Worm (Caenorhabditis elegans) whole organism, L2 larva: ENCODE measurements around the gene ugt-16.

ENCODE experiments used
- R02D3.7 ChIP-seq: fragments of 150-350 bp; optimal IDR thresholded peaks from 2 replicates; lab custom pipeline; 2014; ENCODE audit warnings: missing biosample characterization, missing genetic modification characterization
- ZK546.5 ChIP-seq: sonication (generic microtip); optimal IDR thresholded peaks from 2 replicates; lab custom pipeline; 2017; ENCODE audit warnings: missing biosample characterization, missing genetic modification characterization
- alr-1 ChIP-seq: fragments of 150-350 bp; optimal IDR thresholded peaks from 2 replicates; lab custom pipeline; 2014; ENCODE audit warnings: missing biosample characterization, missing genetic modification characterization
- aly-2 ChIP-seq: fragments of 150-350 bp; optimal IDR thresholded peaks from 2 replicates; lab custom pipeline; 2014; ENCODE audit warnings: missing biosample characterization, missing genetic modification characterization
- ama-1 ChIP-seq: fragments of 150-350 bp; optimal IDR thresholded peaks from 2 replicates; lab custom pipeline; 2018; ENCODE audit warnings: inconsistent platforms
- blmp-1 ChIP-seq: sonication (generic microtip); optimal IDR thresholded peaks from 2 replicates; lab custom pipeline; 2017; ENCODE audit warnings: missing genetic modification characterization, mild to moderate bottlenecking, missing compliant biosample characterization, antibody characterized with exemption, moderate library complexity; ENCODE audit not compliant: insufficient read depth
- ceh-16 ChIP-seq: fragments of 150-350 bp; optimal IDR thresholded peaks from 2 replicates; lab custom pipeline; 2014; ENCODE audit warnings: missing biosample characterization, missing genetic modification characterization
- ceh-82 ChIP-seq: fragments of 150-350 bp; optimal IDR thresholded peaks from 2 replicates; lab custom pipeline; 2014; ENCODE audit warnings: missing biosample characterization, missing genetic modification characterization
- crh-2 ChIP-seq: sonication (generic microtip); optimal IDR thresholded peaks from 2 replicates; lab custom pipeline; 2017; ENCODE audit warnings: missing biosample characterization, missing genetic modification characterization
- dmd-4 ChIP-seq: sonication (generic microtip); optimal IDR thresholded peaks from 2 replicates; lab custom pipeline; 2017; ENCODE audit warnings: missing biosample characterization, missing genetic modification characterization
- egl-27 ChIP-seq: sonication (generic microtip); optimal IDR thresholded peaks from 3 replicates; lab custom pipeline; 2017; ENCODE audit warnings: missing biosample characterization, missing genetic modification reagents, missing genetic modification characterization
- elt-3 ChIP-seq: sonication (generic microtip); optimal IDR thresholded peaks from 2 replicates; lab custom pipeline; 2017; ENCODE audit warnings: missing biosample characterization, missing genetic modification characterization
- fos-1 ChIP-seq: fragments of 150-350 bp; optimal IDR thresholded peaks from 2 replicates; lab custom pipeline; 2014; ENCODE audit warnings: missing biosample characterization, missing genetic modification characterization
- gmeb-1 ChIP-seq: fragments of 150-350 bp; optimal IDR thresholded peaks from 2 replicates; lab custom pipeline; 2014; ENCODE audit warnings: missing biosample characterization, missing genetic modification characterization
- lin-11 ChIP-seq: fragments of 150-350 bp; sonication (generic microtip); optimal IDR thresholded peaks from 2 replicates; lab custom pipeline; 2014; ENCODE audit warnings: missing biosample characterization, missing genetic modification characterization, inconsistent platforms, mixed read lengths
- lin-13 ChIP-seq: fragments of 150-350 bp; optimal IDR thresholded peaks from 2 replicates; lab custom pipeline; 2014; ENCODE audit warnings: missing biosample characterization, missing genetic modification reagents, missing genetic modification characterization
- lin-39 ChIP-seq: fragments of 150-350 bp; optimal IDR thresholded peaks from 2 replicates; lab custom pipeline; 2014; ENCODE audit warnings: missing biosample characterization, missing genetic modification reagents, missing genetic modification characterization
- lsy-2 ChIP-seq, 2 experiments: fragments of 150-350 bp in 1 of 2; sonication (generic microtip) in 1 of 2; optimal IDR thresholded peaks; 2 replicates each; lab custom pipeline; 2014 to 2017; ENCODE audit warnings: missing biosample characterization in 2 of 2, missing genetic modification characterization in 2 of 2
- mbf-1 ChIP-seq: sonication (generic microtip); optimal IDR thresholded peaks from 2 replicates; lab custom pipeline; 2017; ENCODE audit warnings: missing biosample characterization, missing genetic modification characterization
- mdl-1 ChIP-seq, 2 experiments: fragments of 150-350 bp in 1 of 2; sonication (generic microtip) in 1 of 2; optimal IDR thresholded peaks; 2 replicates each; lab custom pipeline; 2017; ENCODE audit warnings: missing biosample characterization in 2 of 2, missing genetic modification characterization in 2 of 2
- nhr-10 ChIP-seq: sonication (generic microtip); optimal IDR thresholded peaks from 2 replicates; lab custom pipeline; 2017; ENCODE audit warnings: missing biosample characterization, missing genetic modification characterization
- nhr-11 ChIP-seq: fragments of 150-350 bp; optimal IDR thresholded peaks from 2 replicates; lab custom pipeline; 2014; ENCODE audit warnings: missing biosample characterization, missing genetic modification characterization
- nhr-12 ChIP-seq: fragments of 150-350 bp; optimal IDR thresholded peaks from 2 replicates; lab custom pipeline; 2014; ENCODE audit warnings: missing biosample characterization, missing genetic modification characterization
- nhr-129 ChIP-seq: fragments of 150-350 bp; optimal IDR thresholded peaks from 2 replicates; lab custom pipeline; 2014; ENCODE audit warnings: missing biosample characterization, missing genetic modification characterization
- nhr-21 ChIP-seq: fragments of 150-350 bp; optimal IDR thresholded peaks from 2 replicates; lab custom pipeline; 2014; ENCODE audit warnings: missing biosample characterization, missing genetic modification characterization
- nhr-23 ChIP-seq: fragments of 150-350 bp; optimal IDR thresholded peaks from 2 replicates; lab custom pipeline; 2014; ENCODE audit warnings: missing biosample characterization, missing genetic modification reagents, missing genetic modification characterization
- nhr-237 ChIP-seq: fragments of 150-350 bp; optimal IDR thresholded peaks from 2 replicates; lab custom pipeline; 2014; ENCODE audit warnings: missing biosample characterization, missing genetic modification characterization
- nhr-25 ChIP-seq: fragments of 150-350 bp; sonication (generic microtip); optimal IDR thresholded peaks from 3 replicates; lab custom pipeline; 2014; ENCODE audit warnings: missing biosample characterization, missing genetic modification characterization
- nhr-6 ChIP-seq: fragments of 150-350 bp; optimal IDR thresholded peaks from 2 replicates; lab custom pipeline; 2014; ENCODE audit warnings: missing biosample characterization, missing genetic modification characterization
- peb-1 ChIP-seq: fragments of 150-350 bp; optimal IDR thresholded peaks from 2 replicates; lab custom pipeline; 2014; ENCODE audit warnings: missing biosample characterization, missing genetic modification characterization
- sem-4 ChIP-seq: fragments of 150-350 bp; optimal IDR thresholded peaks from 2 replicates; lab custom pipeline; 2014; ENCODE audit warnings: missing biosample characterization, missing genetic modification reagents, missing genetic modification characterization
- skn-1 ChIP-seq: sonication (generic microtip); optimal IDR thresholded peaks from 2 replicates; lab custom pipeline; 2017; ENCODE audit warnings: missing biosample characterization, missing genetic modification characterization
- sma-3 ChIP-seq: sonication (generic microtip); optimal IDR thresholded peaks from 2 replicates; lab custom pipeline; 2016; ENCODE audit warnings: missing genetic modification reagents, missing genetic modification characterization, missing compliant biosample characterization
- snpc-4 ChIP-seq: fragments of 150-350 bp; optimal IDR thresholded peaks from 2 replicates; lab custom pipeline; 2014; ENCODE audit warnings: missing biosample characterization, missing genetic modification characterization
- unc-39 ChIP-seq: fragments of 150-350 bp; optimal IDR thresholded peaks from 2 replicates; lab custom pipeline; 2014; ENCODE audit warnings: missing biosample characterization, missing genetic modification characterization
- unc-55 ChIP-seq: fragments of 150-350 bp; sonication (generic microtip); optimal IDR thresholded peaks from 3 replicates; lab custom pipeline; 2014; ENCODE audit warnings: missing biosample characterization, missing genetic modification reagents, missing genetic modification characterization
- zag-1 ChIP-seq: fragments of 150-350 bp; optimal IDR thresholded peaks from 2 replicates; lab custom pipeline; 2014; ENCODE audit warnings: missing biosample characterization, missing genetic modification characterization
- ztf-1 ChIP-seq: fragments of 200-800 bp; sonication (Bioruptor generic); conservative IDR thresholded peaks from 2 replicates; pipeline ENCODE4 v1.3.6; 2022; ENCODE audit warnings: missing genetic modification characterization, missing compliant biosample characterization
- ztf-11 ChIP-seq: sonication (generic microtip); optimal IDR thresholded peaks from 2 replicates; lab custom pipeline; 2017; ENCODE audit warnings: missing biosample characterization, missing genetic modification characterization
- ztf-4 ChIP-seq: fragments of 150-350 bp; optimal IDR thresholded peaks from 2 replicates; lab custom pipeline; 2014; ENCODE audit warnings: missing biosample characterization, missing genetic modification characterization

Gene ugt-16

DNA sequence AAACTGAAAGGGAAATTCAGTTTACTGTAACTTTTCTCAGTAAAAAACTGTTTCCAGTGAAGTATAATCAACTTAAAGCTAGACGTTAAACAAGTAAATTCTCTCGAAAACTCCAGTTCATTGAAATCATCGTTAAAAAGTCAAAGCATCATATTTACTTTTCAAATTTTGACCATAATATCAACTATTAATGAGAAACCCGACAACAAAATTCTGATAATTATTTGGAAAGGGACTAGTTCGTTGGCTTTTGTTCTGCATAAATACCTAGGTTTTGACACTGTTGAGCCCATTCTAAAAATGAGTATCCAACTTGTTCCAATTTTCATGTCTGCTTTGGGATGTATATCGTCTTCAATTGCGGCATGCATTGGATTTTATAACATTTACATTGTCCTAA lies 18.6 kb upstream of the ugt-16 start, which contains the start of gene ZC443.7:
Gene ZC443.7, plus strand, starts transcription at position 301 of the 400 bp plus-strand sequence.
- TF ChIP-seq crh-2 (tag; lab: Kevin White, UChicago) (no peak), ztf-1 (no peak), nhr-25 (tag; lab: Kevin White, UChicago) (no peak), lin-11 (tag; lab: Kevin White, UChicago) (no peak), sem-4 (tag; lab: Kevin White, UChicago) (no peak), R02D3.7 (tag; lab: Kevin White, UChicago) (no peak), skn-1 (tag; lab: Kevin White, UChicago) (no peak), dmd-4 (tag; lab: Kevin White, UChicago) (no peak), ceh-82 (no peak), lin-13 (GFP tag; lab: Kevin White, UChicago) (no peak), blmp-1 (no peak), aly-2 (tag; lab: Kevin White, UChicago) (no peak)

DNA sequence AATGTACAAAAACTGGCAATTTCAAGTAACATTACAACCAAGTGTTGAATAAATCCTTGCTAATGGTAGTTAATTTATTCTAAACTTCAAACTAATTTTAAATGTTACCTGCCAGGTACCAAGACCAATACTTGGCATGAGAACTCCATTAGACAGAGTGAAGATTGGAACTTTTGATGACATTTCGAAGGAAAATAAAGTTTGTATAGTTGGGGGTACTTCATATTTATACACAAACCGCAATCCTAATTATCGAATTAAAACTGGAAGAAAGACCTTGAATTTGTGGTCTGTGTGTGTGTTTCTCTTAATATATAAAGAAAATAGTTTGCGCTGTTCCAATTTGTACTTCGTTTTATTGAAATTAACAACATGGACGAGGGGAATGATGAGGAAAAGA lies 14.9 kb upstream of the ugt-16 start, which contains the start of gene ZC443.1:
Gene ZC443.1, minus strand, starts transcription at position 205 of the 400 bp plus-strand sequence.
- TF ChIP-seq fos-1 (no peak), aly-2 (tag; lab: Kevin White, UChicago) (no peak), nhr-21 (no peak), lin-39 (tag; lab: Kevin White, UChicago) (no peak), sem-4 (tag; lab: Kevin White, UChicago) (no peak), nhr-12 (tag; lab: Kevin White, UChicago) (no peak), mdl-1 (tag; optimal IDR thresholded peaks at IDR 0.05; lab: Kevin White, UChicago) (no peak), ztf-1 (no peak), nhr-23 (tag; lab: Kevin White, UChicago) (no peak), ceh-82 (no peak), ztf-4 (tag; lab: Kevin White, UChicago) (no peak), unc-55 (GFP tag; lab: Kevin White, UChicago) (no peak), ztf-11 (tag; lab: Kevin White, UChicago) (no peak), ceh-16 (tag; lab: Kevin White, UChicago) (no peak), nhr-11 (tag; lab: Kevin White, UChicago) (no peak)

DNA sequence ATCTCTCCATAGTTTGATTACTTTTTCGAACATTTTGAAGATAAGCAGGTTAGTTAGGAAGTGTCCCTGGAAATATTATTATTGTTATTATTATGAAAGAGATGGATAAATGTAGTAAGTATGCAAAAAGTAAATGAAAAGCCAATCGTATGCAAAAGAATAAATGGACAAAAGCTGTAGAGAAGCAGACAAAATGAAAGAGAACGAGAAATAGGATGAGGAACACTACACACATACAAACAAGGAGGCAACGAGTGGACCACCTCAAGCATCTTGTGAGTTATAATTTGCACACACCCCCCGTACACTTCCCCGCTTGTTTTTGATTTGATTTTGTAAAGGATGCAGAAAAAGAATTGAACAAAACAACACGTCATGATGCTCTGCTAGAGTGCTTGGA lies 13.7 kb upstream of the ugt-16 start, which contains the start of gene ZC443.2:
Gene ZC443.2, minus strand, starts transcription at position 67 of the 400 bp plus-strand sequence.
- peak; percentile 64 for TF ChIP-seq unc-55 (GFP tag; lab: Kevin White, UChicago)
- no peak for TF ChIP-seq ama-1
- TF ChIP-seq, all 48 proteins: peak for 1

DNA sequence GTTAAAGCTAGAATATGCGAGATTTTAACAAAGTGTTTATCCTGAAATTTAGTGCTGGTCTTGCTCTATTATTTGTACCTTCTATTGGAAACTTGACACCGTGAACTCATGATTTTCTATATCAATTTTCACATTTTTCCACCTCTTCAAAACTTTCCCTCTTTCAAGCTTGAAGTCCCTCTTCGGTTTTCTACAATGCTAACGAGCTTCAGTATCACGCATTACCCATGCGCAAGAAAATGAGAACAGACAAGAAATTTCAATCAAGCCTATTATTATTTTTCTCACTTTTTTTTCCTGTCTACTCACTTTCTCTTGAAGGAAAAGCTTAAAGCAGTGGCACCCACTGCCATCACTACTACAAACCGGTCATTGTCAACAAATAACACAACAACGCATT lies 13.0 kb upstream of the ugt-16 start:
- TF ChIP-seq skn-1 (tag; lab: Kevin White, UChicago) (no peak), ama-1 (peak; percentile 15), lsy-2 (tag; optimal IDR thresholded peaks at IDR 0.05; lab: Kevin White, UChicago) (peak in 1 of 2 experiments; percentile 5), lin-13 (GFP tag; lab: Kevin White, UChicago) (no peak)

DNA sequence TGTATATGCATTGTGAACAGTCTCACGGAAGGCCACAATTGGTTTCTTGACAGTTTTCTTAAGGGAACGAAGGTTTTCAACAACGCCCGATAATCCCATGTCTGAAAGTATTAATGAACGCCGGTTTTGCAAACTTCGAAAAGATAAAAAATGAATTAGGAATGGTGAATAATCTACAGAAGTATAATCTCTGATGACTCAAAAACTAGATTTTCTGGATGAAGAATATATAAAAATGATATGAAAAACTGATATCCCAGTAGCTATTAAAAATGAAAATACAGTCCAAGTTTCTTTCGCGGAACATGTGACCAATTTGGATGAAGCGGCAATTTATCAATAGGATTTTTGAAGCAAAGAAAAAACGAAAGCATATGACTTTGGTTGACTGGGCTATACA lies 10.8 kb upstream of the ugt-16 start, which contains the start of gene ZC443.3:
Gene ZC443.3, minus strand, starts transcription at position 101 of the 400 bp plus-strand sequence.
- TF ChIP-seq nhr-25 (tag; lab: Kevin White, UChicago): no peak
- no peak for TF ChIP-seq nhr-129 (tag; lab: Kevin White, UChicago)
- no peak for TF ChIP-seq peb-1 (tag; lab: Kevin White, UChicago)
- no peak for TF ChIP-seq unc-55 (GFP tag; lab: Kevin White, UChicago)
- no peak for TF ChIP-seq elt-3
- TF ChIP-seq gmeb-1 (tag; lab: Kevin White, UChicago): no peak
- no peak for TF ChIP-seq mdl-1 (tag; optimal IDR thresholded peaks at IDR 0.05; lab: Kevin White, UChicago)
- TF ChIP-seq zag-1: no peak
- no peak for TF ChIP-seq dmd-4 (tag; lab: Kevin White, UChicago)
- no peak for TF ChIP-seq crh-2 (tag; lab: Kevin White, UChicago)
- no peak for TF ChIP-seq blmp-1
- no peak for TF ChIP-seq ceh-82
- TF ChIP-seq snpc-4: no peak
- TF ChIP-seq ztf-1: no peak
- TF ChIP-seq, all 48 proteins: peak for 0

DNA sequence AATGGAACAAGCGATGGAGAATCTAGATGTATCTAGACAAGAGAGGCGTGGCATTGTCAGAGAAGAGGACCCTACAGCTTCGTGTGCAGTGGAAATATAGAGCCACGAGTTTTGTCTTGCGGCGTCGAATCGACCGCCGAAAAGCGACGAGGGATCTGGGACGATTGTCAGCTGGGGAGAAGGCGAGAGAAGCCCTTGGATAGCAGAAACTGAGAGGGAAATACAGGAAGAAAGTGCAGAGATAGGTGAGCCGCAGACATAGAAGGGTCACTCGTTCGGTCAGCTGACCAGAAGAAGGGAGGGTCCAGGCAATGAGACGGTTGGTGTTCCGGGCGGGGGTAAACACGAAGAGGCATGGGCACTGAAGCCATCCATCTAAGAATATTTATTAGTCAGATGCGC lies 10.3 kb upstream of the ugt-16 start:
- TF ChIP-seq lsy-2 (tag; optimal IDR thresholded peaks at IDR 0.05; lab: Kevin White, UChicago) (peak in 1 of 2 experiments; percentile 79), zag-1 (peak; percentile 40), mbf-1 (tag; lab: Kevin White, UChicago) (no peak), nhr-10 (no peak), alr-1 (tag; lab: Kevin White, UChicago) (no peak), nhr-21 (no peak), unc-39 (tag; lab: Kevin White, UChicago) (peak; percentile 4), nhr-12 (tag; lab: Kevin White, UChicago) (no peak), nhr-6 (no peak), ceh-82 (no peak), sem-4 (tag; lab: Kevin White, UChicago) (peak; percentile 60), ztf-11 (tag; lab: Kevin White, UChicago) (no peak), ZK546.5 (tag; lab: Kevin White, UChicago) (no peak), lin-39 (tag; lab: Kevin White, UChicago) (peak; percentile 32), skn-1 (tag; lab: Kevin White, UChicago) (no peak), egl-27 (tag; lab: Kevin White, UChicago) (peak; percentile 64), ama-1 (no peak), nhr-237 (tag; lab: Kevin White, UChicago) (no peak), R02D3.7 (tag; lab: Kevin White, UChicago) (no peak), lin-13 (GFP tag; lab: Kevin White, UChicago) (peak; percentile 40), sma-3 (GFP tag; lab: Kevin White, UChicago) (no peak), nhr-129 (tag; lab: Kevin White, UChicago) (peak; percentile 84), mdl-1 (tag; optimal IDR thresholded peaks at IDR 0.05; lab: Kevin White, UChicago) (peak; percentile 14 to 65), lin-11 (tag; lab: Kevin White, UChicago) (peak; percentile 77), unc-55 (GFP tag; lab: Kevin White, UChicago) (peak; percentile 42)
